Worm (Caenorhabditis elegans): ENCODE results near the gene igeg-1.

DNA sequence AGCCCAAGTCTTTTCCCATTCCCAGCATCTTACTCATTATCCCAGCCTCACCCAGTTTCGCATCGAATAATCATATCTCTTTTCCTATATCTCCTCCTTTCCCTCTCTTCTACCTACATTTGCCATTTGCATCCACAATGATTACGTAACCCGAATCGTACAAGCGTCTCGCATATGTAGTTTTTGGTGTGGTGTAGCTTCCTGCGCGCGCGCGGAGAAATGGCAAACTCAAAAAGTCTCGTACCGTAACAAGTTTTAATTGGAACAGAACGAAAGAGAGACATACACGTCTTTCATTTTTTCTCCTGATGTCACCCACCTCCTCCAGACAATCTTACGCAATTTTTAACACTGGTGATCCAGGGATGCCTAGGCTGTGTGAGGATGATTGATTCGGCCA lies 36.4 kb upstream of the igeg-1 start:
- TF ChIP-seq him-1 (tag; optimal IDR thresholded peaks at IDR 0.05) (no peak), W03F9.2 (tag; optimal IDR thresholded peaks at IDR 0.05) (no peak), dao-5 (tag; optimal IDR thresholded peaks at IDR 0.05) (no peak)
